Fruit fly (Drosophila melanogaster): ENCODE data around the gene Ugt37E1.

The Ugt37E1 gene

DNA sequence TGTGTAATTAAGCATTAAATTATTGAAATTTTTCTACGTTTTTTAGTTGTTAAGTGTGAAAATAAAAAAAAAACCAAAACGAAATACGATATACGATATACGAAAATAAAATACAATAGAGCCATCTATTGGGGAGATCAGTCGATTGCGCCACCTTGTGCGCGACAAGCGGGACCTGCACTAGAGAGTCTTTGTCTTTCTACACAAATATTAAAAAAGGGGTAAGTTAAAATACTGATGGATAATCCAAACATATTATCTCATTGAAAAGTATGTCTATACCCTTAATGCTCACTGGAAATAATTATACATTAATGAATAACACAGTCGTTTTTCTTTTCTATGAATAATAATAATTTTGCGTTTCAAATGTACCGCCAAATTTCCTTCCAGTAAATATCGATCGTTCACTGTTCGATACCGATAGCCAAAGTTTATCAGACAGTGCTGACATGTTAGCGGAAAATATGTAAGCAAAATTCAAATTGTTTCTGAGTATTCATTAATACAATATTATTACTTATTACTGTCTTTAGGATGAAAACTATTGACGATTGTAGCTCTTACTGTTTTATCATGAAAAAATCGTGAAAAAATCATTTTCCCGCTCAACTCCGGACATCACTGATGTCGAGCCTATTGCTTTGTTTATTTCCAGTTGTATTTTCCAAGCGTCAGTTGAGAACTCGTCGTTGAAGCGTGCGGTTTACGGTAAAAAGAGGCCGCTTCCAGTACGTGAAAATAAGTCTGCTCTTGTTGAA, 19.8 kb downstream of the Ugt37E1 start, which contains the start of gene mdy (continued):
- peak; percentile 26; the same call in 1 of the 2 replicates for TF ChIP-seq CG10959 (GFP tag; IDR thresholded peaks at IDR 0.05)
- peak; percentile 30; the same call in 1 of the 2 replicates for TF ChIP-seq CG4730 (GFP tag; IDR thresholded peaks at IDR 0.05)
- TF ChIP-seq Hmx (GFP tag; optimal IDR thresholded peaks at IDR 0.05), result no peak
- TF ChIP-seq Dll (GFP tag; IDR thresholded peaks at IDR 0.05; ENCODE audit: partially characterized antibody), result peak; percentile 69
- peak; percentile 55; the same call in 1 of the 2 replicates for TF ChIP-seq ssp (GFP tag; IDR thresholded peaks at IDR 0.05)
- TF ChIP-seq ranshi (GFP tag; IDR thresholded peaks at IDR 0.05), result peak; percentile 74; the same call in 1 of the 2 replicates
- peak; percentile 53 for TF ChIP-seq tgo (GFP tag; IDR thresholded peaks at IDR 0.05)
- TF ChIP-seq CG2202 (tag; optimal IDR thresholded peaks at IDR 0.05), result no peak
- TF ChIP-seq HLH54F (GFP tag; optimal IDR thresholded peaks at IDR 0.05), result peak; percentile 53
- TF ChIP-seq CG14965 (GFP tag; optimal IDR thresholded peaks at IDR 0.05; ENCODE audit: borderline replicate concordance), result no peak
- no peak; the same call in 1 of the 2 replicates for TF ChIP-seq Adf1 (GFP tag; IDR thresholded peaks at IDR 0.05)
- TF ChIP-seq HHEX (GFP tag; optimal IDR thresholded peaks at IDR 0.05), result no peak
- TF ChIP-seq lov (optimal IDR thresholded peaks at IDR 0.05), result no peak
- 0 out of 3 replicates have a peak, but pooled peaks have one; percentile 56 for TF ChIP-seq lov (GFP tag; IDR thresholded peaks at IDR 0.05)
- no peak for TF ChIP-seq CG13894 (tag; optimal IDR thresholded peaks at IDR 0.05)
- TF ChIP-seq CG15011 (GFP tag; optimal IDR thresholded peaks at IDR 0.05), result no peak
- TF ChIP-seq Scr (GFP tag; IDR thresholded peaks at IDR 0.05; ENCODE audit: partially characterized antibody), result peak; percentile 61; the same call in 1 of the 2 replicates
- TF ChIP-seq mirr (GFP tag; optimal IDR thresholded peaks at IDR 0.05), result no peak
- peak in 1 of 2 experiments; percentile 2 for TF ChIP-seq Trl (optimal IDR thresholded peaks at IDR 0.05)
- TF ChIP-seq Trl (GFP tag; optimal IDR thresholded peaks at IDR 0.05), result peak; percentile 15
- TF ChIP-seq Xrp1 (GFP tag; IDR thresholded peaks at IDR 0.05), result peak; percentile 56
- peak; percentile 62 for TF ChIP-seq sisA (GFP tag; IDR thresholded peaks at IDR 0.05)
- no peak for TF ChIP-seq jing (GFP tag; optimal IDR thresholded peaks at IDR 0.05)
- TF ChIP-seq CG17186 (GFP tag; optimal IDR thresholded peaks at IDR 0.05), result peak; percentile 7
- TF ChIP-seq CG15601 (tag; optimal IDR thresholded peaks at IDR 0.05), result peak; percentile 44
- peak; percentile 48 for TF ChIP-seq ems (GFP tag; optimal IDR thresholded peaks at IDR 0.05)
- no peak for TF ChIP-seq Hr78 (GFP tag; optimal IDR thresholded peaks at IDR 0.05)
- peak; percentile 65 for TF ChIP-seq Rfx (GFP tag; IDR thresholded peaks at IDR 0.05)
- peak; percentile 32 for TF ChIP-seq Ssrp (tag; optimal IDR thresholded peaks at IDR 0.05)
- peak; percentile 36 for TF ChIP-seq gsb-n (tag; optimal IDR thresholded peaks at IDR 0.05)
- TF ChIP-seq CG1602 (GFP tag; optimal IDR thresholded peaks at IDR 0.05), result peak; percentile 44
- TF ChIP-seq chinmo (GFP tag; IDR thresholded peaks at IDR 0.05; ENCODE audit: partially characterized antibody), result 0 out of 4 replicates have a peak, but pooled peaks have one; percentile 34
- peak; percentile 26 for TF ChIP-seq Meics (GFP tag; optimal IDR thresholded peaks at IDR 0.05)
- TF ChIP-seq CG7357 (GFP tag; IDR thresholded peaks at IDR 0.05), result no peak
- 0 out of 2 replicates have a peak, but pooled peaks have one; percentile 12 for TF ChIP-seq Oaz (GFP tag; IDR thresholded peaks at IDR 0.05)
- 0 out of 2 replicates have a peak, but pooled peaks have one; percentile 5 for TF ChIP-seq Poxn (GFP tag; IDR thresholded peaks at IDR 0.05)
- TF ChIP-seq CG12942 (GFP tag; optimal IDR thresholded peaks at IDR 0.05), result peak; percentile 39
- TF ChIP-seq CG5180 (GFP tag; optimal IDR thresholded peaks at IDR 0.05), result peak; percentile 5
- TF ChIP-seq CG11093 (GFP tag; IDR thresholded peaks at IDR 0.05), result 0 out of 3 replicates have a peak, but pooled peaks have one; percentile 25
- peak; percentile 33; the same call in 1 of the 2 replicates for TF ChIP-seq CG8765 (GFP tag; IDR thresholded peaks at IDR 0.05)
- peak; percentile 28 for TF ChIP-seq bcd (GFP tag; optimal IDR thresholded peaks at IDR 0.05)
- TF ChIP-seq Blimp-1 (GFP tag; optimal IDR thresholded peaks at IDR 0.05), result no peak
- peak in 1 of 3 experiments; percentile 62 for TF ChIP-seq lola (GFP tag; optimal IDR thresholded peaks at IDR 0.05)
- TF ChIP-seq CG18011 (GFP tag; optimal IDR thresholded peaks at IDR 0.05), result peak; percentile 52
- peak; percentile 15 for TF ChIP-seq CG15696 (tag; optimal IDR thresholded peaks at IDR 0.05)
- TF ChIP-seq sna (GFP tag; IDR thresholded peaks at IDR 0.05; ENCODE audit: partially characterized antibody), result no peak; the same call in 1 of the 2 replicates
- TF ChIP-seq CG6689 (GFP tag; IDR thresholded peaks at IDR 0.05), result peak; percentile 60; the same call in 1 of the 2 replicates
- TF ChIP-seq CG2875 (GFP tag; optimal IDR thresholded peaks at IDR 0.05), result no peak

All from whole organism, embryonic.